Fruit fly (Drosophila melanogaster) whole organism, adult: ENCODE measurements around the gene CG45494.
"Not testable (repeated sequence)": the region's sequence is repeated elsewhere in the genome, so short reads cannot be mapped to it uniquely, and the experiment has no call there.

Source experiments
- CG11617 ChIP-seq: fragments of 200-800 bp; sonication (Bioruptor generic); optimal IDR thresholded peaks from 2 replicates; lab custom pipeline; 2017; ENCODE audit warnings: mild to moderate bottlenecking, missing biosample characterization, missing genetic modification reagents, missing genetic modification characterization
- CG12768 ChIP-seq: fragments of 200-800 bp; sonication (Bioruptor generic); optimal IDR thresholded peaks from 2 replicates; lab custom pipeline; 2017; ENCODE audit warnings: missing biosample characterization, missing genetic modification characterization, mild to moderate bottlenecking, moderate library complexity, missing genetic modification reagents
- CG33017 ChIP-seq: fragments of 200-800 bp; sonication (Bioruptor generic); optimal IDR thresholded peaks from 2 replicates; lab custom pipeline; 2018; ENCODE audit warnings: missing biosample characterization, mild to moderate bottlenecking, missing genetic modification characterization, moderate library complexity
- CG7045 ChIP-seq: fragments of 200-800 bp; sonication (Bioruptor generic); optimal IDR thresholded peaks from 2 replicates; lab custom pipeline; 2017; ENCODE audit warnings: missing biosample characterization, mild to moderate bottlenecking, missing genetic modification characterization
- CG7101 ChIP-seq: fragments of 200-800 bp; sonication (Bioruptor generic); optimal IDR thresholded peaks from 2 replicates; lab custom pipeline; 2018; ENCODE audit warnings: missing biosample characterization, mild to moderate bottlenecking, missing genetic modification characterization, moderate library complexity
- cic ChIP-seq: fragments of 200-800 bp; sonication (Bioruptor generic); optimal IDR thresholded peaks from 2 replicates; lab custom pipeline; 2017; ENCODE audit warnings: missing biosample characterization, mild to moderate bottlenecking, missing genetic modification characterization, moderate library complexity
- kay ChIP-seq: fragments of 200-800 bp; sonication (Bioruptor generic); peaks from one replicate; lab custom pipeline; 2016; ENCODE audit warnings: missing biosample characterization, missing genetic modification characterization, borderline replicate concordance
- tj ChIP-seq: fragments of 200-800 bp; sonication (Bioruptor generic); optimal IDR thresholded peaks from 3 replicates; lab custom pipeline; 2017; ENCODE audit warnings: missing biosample characterization, mild to moderate bottlenecking, missing genetic modification characterization, moderate library complexity
- toe ChIP-seq: fragments of 200-800 bp; sonication (Bioruptor generic); optimal IDR thresholded peaks from 2 replicates; lab custom pipeline; 2016; ENCODE audit warnings: missing biosample characterization, missing genetic modification characterization

- not testable (repeated sequence) for TF ChIP-seq CG11617; cic (GFP tag; lab: Kevin White, UChicago); tj (GFP tag; lab: Kevin White, UChicago); CG33017; toe (GFP tag; lab: Kevin White, UChicago); CG12768 (GFP tag; lab: Kevin White, UChicago); CG7101 (tag; lab: Kevin White, UChicago); CG7045 (GFP tag; lab: Kevin White, UChicago); kay (GFP tag; lab: Kevin White, UChicago)
Measured at dm6 chrX:19958242-19958641, 4.8 kb upstream of the CG45494 start, which contains the start of gene CG43784.
